Worm (Caenorhabditis elegans): ENCODE measurements around the gene zig-5.

- TF ChIP-seq zip-8 (tag; optimal IDR thresholded peaks at IDR 0.05) (no peak), snpc-4 (tag; optimal IDR thresholded peaks at IDR 0.05) (no peak), nhr-237 (tag; optimal IDR thresholded peaks at IDR 0.05) (no peak), M03D4.4 (tag; optimal IDR thresholded peaks at IDR 0.05) (no peak), lsy-2 (tag; optimal IDR thresholded peaks at IDR 0.05) (peak; percentile 6), lin-13 (tag; optimal IDR thresholded peaks at IDR 0.05) (no peak), ztf-11 (tag; optimal IDR thresholded peaks at IDR 0.05) (no peak), unc-39 (tag; optimal IDR thresholded peaks at IDR 0.05) (no peak)
Observed at ce11 chrIII:10905112-10905511, 48.2 kb downstream of the zig-5 start.

All from whole organism, mixed stage, embryonic.